Fruit fly (Drosophila melanogaster) whole organism, embryonic: ENCODE measurements around the gene grass.

Experiments used
- Asciz ChIP-seq: fragments of 200-800 bp; sonication (Bioruptor generic); optimal IDR thresholded peaks from 2 replicates; lab custom pipeline; 2017; ENCODE audit warnings: missing biosample characterization, mild to moderate bottlenecking, missing genetic modification characterization, missing genetic modification reagents
- Awh ChIP-seq: fragments of 200-800 bp; sonication (Bioruptor generic); IDR thresholded peaks from 2 replicates; pipeline ENCODE4, ENCODE4 v1.3.6; 2022; ENCODE audit warnings: missing biosample characterization, missing genetic modification characterization
- CG10267 ChIP-seq: fragments of 200-800 bp; sonication (Bioruptor generic); optimal IDR thresholded peaks from 2 replicates; lab custom pipeline; 2018; ENCODE audit warnings: missing biosample characterization, mild to moderate bottlenecking, missing genetic modification characterization, moderate library complexity
- CG10321 ChIP-seq: fragments of 200-800 bp; sonication (Bioruptor generic); IDR thresholded peaks from 2 replicates; pipeline ENCODE4 v1.3.6; 2022; ENCODE audit warnings: missing biosample characterization, missing genetic modification characterization
- CG12071 ChIP-seq: fragments of 200-800 bp; sonication (Bioruptor generic); optimal IDR thresholded peaks from 3 replicates; lab custom pipeline; 2018; ENCODE audit warnings: missing biosample characterization, mild to moderate bottlenecking, missing genetic modification characterization
- CG12236 ChIP-seq: fragments of 200-800 bp; sonication (Bioruptor generic); optimal IDR thresholded peaks from 2 replicates; lab custom pipeline; 2016; ENCODE audit warnings: missing biosample characterization, missing genetic modification characterization
- CG12769 ChIP-seq: fragments of 200-800 bp; sonication (Bioruptor generic); optimal IDR thresholded peaks from 2 replicates; lab custom pipeline; 2019; ENCODE audit warnings: missing biosample characterization, mild to moderate bottlenecking, missing genetic modification characterization, moderate library complexity
- CG13424 ChIP-seq: fragments of 200-800 bp; sonication (Bioruptor generic); optimal IDR thresholded peaks from 2 replicates; lab custom pipeline; 2019; ENCODE audit warnings: missing biosample characterization, mild to moderate bottlenecking, missing genetic modification characterization, moderate library complexity
- CG14710 ChIP-seq: fragments of 200-800 bp; sonication (Bioruptor generic); optimal IDR thresholded peaks from 3 replicates; lab custom pipeline; 2019; ENCODE audit warnings: missing biosample characterization, mild to moderate bottlenecking, missing genetic modification characterization, moderate library complexity
- CG1603 ChIP-seq: fragments of 200-800 bp; sonication (Bioruptor generic); optimal IDR thresholded peaks from 2 replicates; lab custom pipeline; 2019; ENCODE audit warnings: missing biosample characterization, mild to moderate bottlenecking, missing genetic modification characterization, moderate library complexity
- CG17385 ChIP-seq: fragments of 200-800 bp; sonication (Bioruptor generic); optimal IDR thresholded peaks from 3 replicates; lab custom pipeline; 2018; ENCODE audit warnings: missing biosample characterization, mild to moderate bottlenecking, missing genetic modification characterization
- CG1792 ChIP-seq: fragments of 200-800 bp; sonication (Bioruptor generic); optimal IDR thresholded peaks from 2 replicates; lab custom pipeline; 2016; ENCODE audit warnings: missing biosample characterization, missing genetic modification characterization
- CG18599 ChIP-seq: fragments of 200-800 bp; sonication (Bioruptor generic); optimal IDR thresholded peaks from 3 replicates; lab custom pipeline; 2017; ENCODE audit warnings: missing biosample characterization, missing genetic modification characterization, mild to moderate bottlenecking, moderate library complexity, missing genetic modification reagents
- CG2116 ChIP-seq: fragments of 200-800 bp; sonication (Bioruptor generic); optimal IDR thresholded peaks from 3 replicates; lab custom pipeline; 2018; ENCODE audit warnings: missing biosample characterization, mild to moderate bottlenecking, missing genetic modification characterization
- CG2712 ChIP-seq: fragments of 200-800 bp; optimal IDR thresholded peaks from 3 replicates; lab custom pipeline; 2019; ENCODE audit warnings: missing biosample characterization, mild to moderate bottlenecking, missing genetic modification characterization, moderate library complexity
- CG31365 ChIP-seq: fragments of 200-800 bp; sonication (Bioruptor generic); optimal IDR thresholded peaks from 2 replicates; lab custom pipeline; 2018; ENCODE audit warnings: missing biosample characterization, mild to moderate bottlenecking, missing genetic modification characterization
- CG33557 ChIP-seq: fragments of 200-800 bp; sonication (Bioruptor generic); optimal IDR thresholded peaks from 2 replicates; lab custom pipeline; 2019; ENCODE audit warnings: missing biosample characterization, mild to moderate bottlenecking, missing genetic modification characterization, moderate library complexity
- CG3838 ChIP-seq: fragments of 200-800 bp; sonication (Bioruptor generic); optimal IDR thresholded peaks from 3 replicates; lab custom pipeline; 2016; ENCODE audit warnings: missing biosample characterization, missing genetic modification characterization
- CG6175 ChIP-seq: fragments of 200-800 bp; sonication (Bioruptor generic); IDR thresholded peaks from 3 replicates; pipeline ENCODE4 v1.3.6; 2022; ENCODE audit warnings: missing biosample characterization, missing genetic modification characterization
- CG8359 ChIP-seq: fragments of 200-800 bp; sonication (Bioruptor generic); optimal IDR thresholded peaks from 2 replicates; lab custom pipeline; 2017; ENCODE audit warnings: missing biosample characterization, mild to moderate bottlenecking, missing genetic modification characterization, borderline replicate concordance
- CG8478 ChIP-seq: fragments of >200 bp; optimal IDR thresholded peaks from 2 replicates; lab custom pipeline; 2018
- CG8944 ChIP-seq: fragments of 200-800 bp; sonication (Bioruptor generic); optimal IDR thresholded peaks from 3 replicates; lab custom pipeline; 2016; ENCODE audit warnings: missing biosample characterization, missing genetic modification characterization
- CG9437 ChIP-seq: fragments of 200-800 bp; sonication (Bioruptor generic); optimal IDR thresholded peaks from 2 replicates; lab custom pipeline; 2018; ENCODE audit warnings: missing biosample characterization, mild to moderate bottlenecking, missing genetic modification characterization
- CG9932 ChIP-seq: fragments of 200-800 bp; sonication (Bioruptor generic); IDR thresholded peaks from 2 replicates; pipeline ENCODE4 v1.3.6; 2022; ENCODE audit warnings: missing biosample characterization, missing genetic modification characterization
- D ChIP-seq, 2 experiments: fragments of 200-800 bp in 1 of 2; fragments of >200 bp in 1 of 2; sonication (Bioruptor generic) in 1 of 2; optimal IDR thresholded peaks; 2 replicates in 1 of 2; 3 replicates in 1 of 2; lab custom pipeline; 2017; ENCODE audit warnings: mild to moderate bottlenecking in 1 of 2, missing biosample characterization in 1 of 2, missing genetic modification characterization in 1 of 2, missing genetic modification reagents in 1 of 2
- Dbx ChIP-seq: fragments of 200-800 bp; sonication (Bioruptor generic); IDR thresholded peaks from 3 replicates; pipeline ENCODE4 v1.3.6; 2022; ENCODE audit warnings: missing biosample characterization, missing genetic modification characterization
- Ets65A ChIP-seq: fragments of 200-800 bp; sonication (Bioruptor generic); peaks from one replicate; lab custom pipeline; 2016; ENCODE audit warnings: missing biosample characterization, missing genetic modification characterization
- Gug ChIP-seq: fragments of 200-800 bp; sonication (Bioruptor generic); IDR thresholded peaks from 4 replicates; pipeline ENCODE4 v1.3.6; 2022; ENCODE audit warnings: missing biosample characterization, missing genetic modification characterization
- Hmx ChIP-seq: fragments of 200-800 bp; sonication (Bioruptor generic); optimal IDR thresholded peaks from 2 replicates; lab custom pipeline; 2016; ENCODE audit warnings: missing biosample characterization, missing genetic modification characterization
- Sox102F ChIP-seq: fragments of 200-800 bp; sonication (Bioruptor generic); optimal IDR thresholded peaks from 2 replicates; lab custom pipeline; 2018; ENCODE audit warnings: missing biosample characterization, mild to moderate bottlenecking, missing genetic modification characterization, moderate library complexity
- Stat92E ChIP-seq, 3 experiments: fragments of >200 bp in 2 of 3; fragments of 200-800 bp in 1 of 3; sonication (Bioruptor generic) in 1 of 3; optimal IDR thresholded peaks; 2 replicates each; lab custom pipeline; 2017 to 2019; ENCODE audit warnings: missing biosample characterization in 3 of 3, missing genetic modification characterization in 3 of 3, mild to moderate bottlenecking in 1 of 3, moderate library complexity in 1 of 3
- TFAM ChIP-seq: fragments of 200-800 bp; sonication (Bioruptor generic); optimal IDR thresholded peaks from 2 replicates; lab custom pipeline; 2017; ENCODE audit warnings: missing biosample characterization, missing genetic modification characterization, inconsistent platforms
- ab ChIP-seq: fragments of 200-800 bp; sonication (Bioruptor generic); optimal IDR thresholded peaks from 2 replicates; lab custom pipeline; 2016; ENCODE audit warnings: missing biosample characterization, missing genetic modification characterization
- bbx ChIP-seq: fragments of 200-800 bp; sonication (Bioruptor generic); IDR thresholded peaks from 2 replicates; pipeline ENCODE4 v1.3.6; 2022; ENCODE audit warnings: missing biosample characterization, missing genetic modification characterization; ENCODE audit not compliant: partially characterized antibody
- chm ChIP-seq: fragments of 200-800 bp; sonication (Bioruptor generic); IDR thresholded peaks from 2 replicates; pipeline ENCODE4 v1.3.6; 2022; ENCODE audit warnings: missing biosample characterization, missing genetic modification characterization
- cwo ChIP-seq: fragments of 200-800 bp; sonication (Bioruptor generic); optimal IDR thresholded peaks from 3 replicates; lab custom pipeline; 2017; ENCODE audit warnings: missing biosample characterization, missing genetic modification characterization, mild to moderate bottlenecking, moderate library complexity, missing genetic modification reagents
- dm ChIP-seq: fragments of 200-800 bp; sonication (Bioruptor generic); optimal IDR thresholded peaks from 3 replicates; lab custom pipeline; 2016; ENCODE audit warnings: missing biosample characterization, missing genetic modification characterization
- dmrt99B ChIP-seq: fragments of 200-800 bp; sonication (Bioruptor generic); optimal IDR thresholded peaks from 2 replicates; lab custom pipeline; 2018; ENCODE audit warnings: missing biosample characterization, mild to moderate bottlenecking, missing genetic modification characterization, moderate library complexity
- eve ChIP-seq, 2 experiments: fragments of >200 bp; optimal IDR thresholded peaks; 2 replicates each; lab custom pipeline; 2017; ENCODE audit warnings: missing biosample characterization in 2 of 2, missing genetic modification characterization in 2 of 2
- gem ChIP-seq: fragments of 200-800 bp; sonication (Bioruptor generic); optimal IDR thresholded peaks from 2 replicates; lab custom pipeline; 2019; ENCODE audit warnings: missing biosample characterization, mild to moderate bottlenecking, missing genetic modification characterization, moderate library complexity
- grn ChIP-seq: fragments of 200-800 bp; sonication (Bioruptor generic); optimal IDR thresholded peaks from 3 replicates; lab custom pipeline; 2017; ENCODE audit warnings: missing biosample characterization, missing genetic modification characterization
- hkb ChIP-seq, 2 experiments: fragments of 200-800 bp in 1 of 2; fragments of >200 bp in 1 of 2; sonication (Bioruptor generic) in 1 of 2; IDR thresholded peaks in 1 of 2; optimal IDR thresholded peaks in 1 of 2; 2 replicates each; pipeline versions ENCODE4 v1.3.6 to Lab custom; 2017 to 2022; ENCODE audit warnings: missing biosample characterization in 1 of 2, missing genetic modification characterization in 1 of 2
- jing ChIP-seq: fragments of 200-800 bp; sonication (Bioruptor generic); optimal IDR thresholded peaks from 2 replicates; lab custom pipeline; 2018; ENCODE audit warnings: missing biosample characterization, mild to moderate bottlenecking, missing genetic modification characterization
- kni ChIP-seq: fragments of 200-800 bp; sonication (Bioruptor generic); optimal IDR thresholded peaks from 3 replicates; lab custom pipeline; 2017; ENCODE audit warnings: mild to moderate bottlenecking, missing biosample characterization, missing genetic modification reagents, missing genetic modification characterization
- sima ChIP-seq: fragments of 200-800 bp; sonication (Bioruptor generic); optimal IDR thresholded peaks from 2 replicates; lab custom pipeline; 2016; ENCODE audit warnings: missing biosample characterization, missing genetic modification characterization
- unpg ChIP-seq: fragments of 200-800 bp; sonication (Bioruptor generic); optimal IDR thresholded peaks from 3 replicates; lab custom pipeline; 2018; ENCODE audit warnings: missing biosample characterization, mild to moderate bottlenecking, missing genetic modification characterization, moderate library complexity

Gene grass

DNA sequence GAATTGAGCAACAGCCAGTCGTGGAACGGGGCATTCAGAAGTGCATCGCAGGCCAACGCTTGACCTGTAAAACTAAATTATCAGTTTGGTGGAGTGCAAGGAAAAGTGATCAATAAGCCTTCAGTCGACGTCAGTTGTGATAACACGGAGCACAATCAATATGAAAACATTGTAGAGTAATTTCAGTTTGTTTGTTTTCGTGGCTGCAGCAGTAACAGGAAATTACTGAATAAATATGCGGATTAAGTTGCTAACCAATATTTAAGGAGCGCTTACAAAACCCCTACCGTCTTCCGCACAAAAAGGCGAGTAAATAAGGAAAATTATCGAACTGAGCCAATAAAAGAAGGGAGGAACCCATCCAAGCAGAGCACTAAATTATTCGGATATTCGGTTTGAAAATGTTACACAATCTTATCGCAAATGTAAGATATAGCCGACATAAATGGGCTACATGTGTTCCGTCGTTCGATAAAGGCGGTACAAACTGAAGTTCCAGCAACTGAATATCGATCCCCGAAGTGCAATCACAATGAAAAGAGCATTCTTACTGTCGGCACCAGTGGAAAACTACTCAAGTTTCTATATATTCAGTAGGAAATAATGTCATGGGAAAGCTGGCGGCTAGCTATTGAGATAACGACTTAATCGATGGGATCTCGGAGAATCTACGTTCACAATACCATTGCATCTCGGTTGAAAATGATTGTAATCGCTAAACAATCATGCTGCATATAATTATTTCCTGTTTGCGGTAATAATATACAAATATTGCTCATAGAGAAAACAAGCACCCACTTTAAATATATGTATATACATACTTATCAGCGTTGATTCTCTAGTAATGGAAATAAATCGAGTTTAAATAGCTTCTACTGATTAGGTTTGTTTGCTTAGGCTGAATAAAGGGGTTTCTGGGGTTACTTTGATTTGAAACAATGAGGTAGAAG, 21.8 kb upstream of the grass start (continued):
- TF ChIP-seq Stat92E (GFP tag; optimal IDR thresholded peaks at IDR 0.05; lab: Kevin White, UChicago), result no peak
- peak in 1 of 2 experiments; percentile 73 for TF ChIP-seq eve (GFP tag; optimal IDR thresholded peaks at IDR 0.05; lab: Kevin White, UChicago)
- TF ChIP-seq dmrt99B (tag; lab: Kevin White, UChicago), result peak; percentile 73
- peak; percentile 71 for TF ChIP-seq grn (GFP tag; lab: Kevin White, UChicago)
- peak; percentile 74 for TF ChIP-seq CG1792 (GFP tag; lab: Kevin White, UChicago)
- peak; percentile 44 for TF ChIP-seq dm
- no peak for TF ChIP-seq ab (GFP tag; lab: Kevin White, UChicago)
- TF ChIP-seq CG8944 (GFP tag; lab: Kevin White, UChicago), result peak; percentile 46
- no peak for TF ChIP-seq CG9437
- TF ChIP-seq Dbx (GFP tag; lab: Robert Waterston, UW), result no peak
- TF ChIP-seq CG6175, result no peak
- peak; percentile 4 for TF ChIP-seq sima (GFP tag; lab: Kevin White, UChicago)
- peak; percentile 52 for TF ChIP-seq CG13424 (tag; lab: Kevin White, UChicago)

DNA sequence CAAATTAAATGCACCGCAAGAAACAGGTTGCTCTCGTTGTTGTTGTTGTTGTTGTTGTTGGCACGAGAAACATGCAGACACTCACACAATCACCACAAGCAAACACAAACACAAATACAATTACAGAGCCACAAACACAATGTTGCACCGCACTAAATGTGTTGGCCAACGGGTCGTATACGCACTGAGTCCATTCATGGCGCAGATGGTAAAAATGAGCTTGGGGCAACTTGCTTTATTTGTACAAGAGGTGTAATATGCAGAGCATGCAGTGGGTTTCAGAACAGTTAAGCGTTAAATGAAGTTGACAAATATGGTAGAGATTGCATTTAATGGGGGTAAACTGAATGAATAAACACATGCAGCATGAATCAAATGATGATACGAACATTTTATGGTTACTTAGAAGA, 19.8 kb upstream of the grass start:
- TF ChIP-seq CG31365 (tag; lab: Kevin White, UChicago) (peak; percentile 1), jing (GFP tag; lab: Kevin White, UChicago) (no peak), CG14710 (tag; lab: Kevin White, UChicago) (peak; percentile 26), Hmx (GFP tag; lab: Kevin White, UChicago) (no peak), CG33557 (GFP tag; lab: Kevin White, UChicago) (peak; percentile 43), D (optimal IDR thresholded peaks at IDR 0.05; lab: Kevin White, UChicago) (no peak), D (GFP tag; optimal IDR thresholded peaks at IDR 0.05; lab: Kevin White, UChicago) (peak; percentile 60), chm (GFP tag; lab: Robert Waterston, UW) (no peak), Awh (GFP tag; lab: Robert Waterston, UW) (peak; percentile 11; the same call in 1 of the 2 replicates), CG8478 (lab: Kevin White, UChicago) (no peak), CG1603 (tag; lab: Kevin White, UChicago) (peak; percentile 68), CG3838 (GFP tag; lab: Kevin White, UChicago) (peak; percentile 22), kni (GFP tag; lab: Kevin White, UChicago) (peak; percentile 84), CG2116 (peak; percentile 2), CG12071 (peak; percentile 57), CG8359 (peak; percentile 36), hkb (optimal IDR thresholded peaks at IDR 0.05; lab: Kevin White, UChicago) (no peak), hkb (GFP tag; IDR thresholded peaks at IDR 0.05; lab: Robert Waterston, UW) (peak; percentile 43; the same call in 1 of the 2 replicates), CG2712 (tag; lab: Kevin White, UChicago) (peak; percentile 19), Asciz (peak; percentile 81), Sox102F (peak; percentile 45), gem (tag; lab: Kevin White, UChicago) (peak; percentile 40), dmrt99B (tag; lab: Kevin White, UChicago) (peak; percentile 54), CG12769 (tag; lab: Kevin White, UChicago) (peak; percentile 45), CG10267 (tag; lab: Kevin White, UChicago) (peak; percentile 10), CG17385 (peak; percentile 40), CG12236 (GFP tag; lab: Kevin White, UChicago) (peak; percentile 52), CG10321 (no peak), CG18599 (GFP tag; lab: Kevin White, UChicago) (peak; percentile 35), unpg (peak; percentile 28), Gug (GFP tag; lab: Robert Waterston, UW) (no peak), Ets65A (GFP tag; lab: Kevin White, UChicago) (no peak), cwo (GFP tag; lab: Kevin White, UChicago) (peak; percentile 2), CG9932 (no peak), bbx (GFP tag; lab: Robert Waterston, UW) (no peak), TFAM (GFP tag; lab: Kevin White, UChicago) (peak; percentile 10)
